Worm (Caenorhabditis elegans): ENCODE data around the gene F23D12.11.

DNA sequence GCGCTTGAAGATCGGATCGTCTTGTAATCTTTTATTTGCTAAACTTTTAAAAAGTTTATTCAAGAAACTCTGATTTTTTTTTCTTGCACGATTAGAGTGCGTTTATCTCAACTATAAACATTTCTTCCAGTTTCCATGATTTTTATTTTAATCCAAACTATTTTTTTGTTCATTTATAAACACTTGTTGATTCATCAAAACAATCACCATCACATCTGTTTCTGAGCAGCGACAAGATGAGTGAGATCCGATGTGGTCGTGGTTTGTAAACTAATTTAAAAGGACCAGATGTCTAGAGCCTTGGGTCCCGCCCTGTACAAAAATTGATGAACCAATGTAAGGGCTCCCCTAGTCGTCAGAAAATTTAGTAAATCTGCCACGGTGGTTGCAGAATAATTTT is 23.3 kb downstream of the F23D12.11 start:
- no peak for TF ChIP-seq elt-1 (tag; optimal IDR thresholded peaks at IDR 0.05; ENCODE audit: borderline replicate concordance, insufficient read depth)
- no peak for TF ChIP-seq ceh-43 (GFP tag; optimal IDR thresholded peaks at IDR 0.05)
- TF ChIP-seq nhr-12 (tag; optimal IDR thresholded peaks at IDR 0.05) = no peak
- no peak for TF ChIP-seq lsy-2 (tag; optimal IDR thresholded peaks at IDR 0.05)
- TF ChIP-seq mab-5 (tag; optimal IDR thresholded peaks at IDR 0.05) = no peak
- no peak for TF ChIP-seq nhr-28 (tag; optimal IDR thresholded peaks at IDR 0.05)
- TF ChIP-seq unc-62 (GFP tag; optimal IDR thresholded peaks at IDR 0.05) = no peak
- TF ChIP-seq nhr-76 (tag; optimal IDR thresholded peaks at IDR 0.05) = no peak
- TF ChIP-seq M03D4.4 (tag; optimal IDR thresholded peaks at IDR 0.05) = no peak
- TF ChIP-seq blmp-1 (tag; optimal IDR thresholded peaks at IDR 0.05) = no peak
- TF ChIP-seq ztf-11 (tag; optimal IDR thresholded peaks at IDR 0.05) = no peak
